Worm (Caenorhabditis elegans) whole organism, L3 larva: ENCODE results near the gene str-250.

Experiments
- R02D3.7 ChIP-seq: fragments of 150-350 bp; optimal IDR thresholded peaks from 2 replicates; lab custom pipeline; 2014; ENCODE audit warnings: missing biosample characterization, missing genetic modification characterization
- elt-2 ChIP-seq: sonication (generic microtip); optimal IDR thresholded peaks from 2 replicates; lab custom pipeline; 2016; ENCODE audit warnings: missing genetic modification reagents, mild to moderate bottlenecking, missing genetic modification characterization, missing compliant biosample characterization
- fkh-10 ChIP-seq: sonication (generic microtip); optimal IDR thresholded peaks from 2 replicates; lab custom pipeline; 2017; ENCODE audit warnings: missing biosample characterization, missing genetic modification reagents, missing genetic modification characterization
- lin-15B ChIP-seq: fragments of 150-350 bp; optimal IDR thresholded peaks from 2 replicates; lab custom pipeline; 2014; ENCODE audit warnings: missing biosample characterization, missing genetic modification characterization
- nhr-28 ChIP-seq: fragments of 150-350 bp; optimal IDR thresholded peaks from 2 replicates; lab custom pipeline; 2014; ENCODE audit warnings: missing biosample characterization, missing genetic modification characterization
- pha-4 ChIP-seq: fragments of 150-350 bp; optimal IDR thresholded peaks from 2 replicates; lab custom pipeline; 2014; ENCODE audit warnings: missing biosample characterization, missing genetic modification reagents, missing genetic modification characterization
- zag-1 ChIP-seq: fragments of 150-350 bp; optimal IDR thresholded peaks from 2 replicates; lab custom pipeline; 2014; ENCODE audit warnings: missing biosample characterization, missing genetic modification characterization

ce11 chrV:13889516-13889915, 28.9 kb upstream of the str-250 start, which contains the start of gene spp-12:
- TF ChIP-seq lin-15B (tag; lab: Kevin White, UChicago) = no peak
- no peak for TF ChIP-seq pha-4 (tag; lab: Kevin White, UChicago)
- no peak for TF ChIP-seq nhr-28
- no peak for TF ChIP-seq R02D3.7 (tag; lab: Kevin White, UChicago)
- no peak for TF ChIP-seq elt-2
- TF ChIP-seq zag-1 (tag; lab: Kevin White, UChicago) = no peak
- TF ChIP-seq fkh-10 = no peak
